Fruit fly (Drosophila melanogaster) whole organism, wandering third instar larva: ENCODE measurements around the gene CstF50.

ENCODE experiments used
- GATAd ChIP-seq: sonication (Bioruptor generic); optimal IDR thresholded peaks from 2 replicates; lab custom pipeline; 2016; ENCODE audit warnings: missing biosample characterization, missing genetic modification characterization
- br ChIP-seq: fragments of 200-800 bp; sonication (Bioruptor generic); optimal IDR thresholded peaks from 2 replicates; lab custom pipeline; 2016; ENCODE audit warnings: missing biosample characterization, missing genetic modification characterization
- fru ChIP-seq: fragments of 200-800 bp; sonication (Bioruptor generic); optimal IDR thresholded peaks from 3 replicates; lab custom pipeline; 2016; ENCODE audit warnings: missing biosample characterization, mild to moderate bottlenecking, missing genetic modification characterization
- h ChIP-seq: fragments of 200-800 bp; sonication (Bioruptor generic); optimal IDR thresholded peaks from 3 replicates; lab custom pipeline; 2016; ENCODE audit warnings: missing biosample characterization, mild to moderate bottlenecking, missing genetic modification characterization
- pan ChIP-seq: fragments of >200 bp; optimal IDR thresholded peaks from 2 replicates; lab custom pipeline; 2017
- rgr ChIP-seq: fragments of 200-800 bp; sonication (Bioruptor generic); optimal IDR thresholded peaks from 3 replicates; lab custom pipeline; 2016; ENCODE audit warnings: missing biosample characterization, mild to moderate bottlenecking, missing genetic modification characterization

DNA sequence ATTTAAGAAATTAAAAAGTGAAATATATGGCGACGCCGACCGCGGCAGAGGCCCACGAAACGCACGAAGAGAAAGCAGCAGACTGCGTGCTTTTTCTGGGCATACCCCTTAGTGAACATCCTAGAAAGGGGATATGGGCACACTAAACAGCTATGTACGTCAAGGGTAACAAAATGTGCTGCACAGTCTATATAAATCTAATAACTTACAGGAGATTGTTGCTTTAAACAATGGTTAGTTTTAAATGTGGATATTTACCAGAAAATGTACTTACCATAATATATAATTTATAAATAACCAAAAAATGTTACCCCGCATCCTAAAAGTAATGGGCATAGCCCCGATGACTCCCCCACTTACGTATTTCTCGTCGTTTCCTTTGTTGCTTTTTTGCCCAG lies 18.6 kb downstream of the CstF50 start:
- TF ChIP-seq br (no peak), pan (lab: Kevin White, UChicago) (no peak), h (GFP tag; lab: Kevin White, UChicago) (peak; percentile 42), rgr (GFP tag; lab: Kevin White, UChicago) (peak; percentile 35), GATAd (GFP tag; lab: Kevin White, UChicago) (no peak), fru (GFP tag; lab: Kevin White, UChicago) (peak; percentile 49)
